Worm (Caenorhabditis elegans) whole organism, L2 larva: ENCODE results near the gene F40G9.6.

Experiments
- F13H6.1 ChIP-seq: sonication (generic microtip); optimal IDR thresholded peaks from 2 replicates; lab custom pipeline; 2016; ENCODE audit warnings: missing genetic modification characterization, missing compliant biosample characterization
- R02D3.7 ChIP-seq: fragments of 150-350 bp; optimal IDR thresholded peaks from 2 replicates; lab custom pipeline; 2014; ENCODE audit warnings: missing biosample characterization, missing genetic modification characterization
- ZK546.5 ChIP-seq: sonication (generic microtip); optimal IDR thresholded peaks from 2 replicates; lab custom pipeline; 2017; ENCODE audit warnings: missing biosample characterization, missing genetic modification characterization
- ama-1 ChIP-seq: fragments of 150-350 bp; optimal IDR thresholded peaks from 2 replicates; lab custom pipeline; 2018; ENCODE audit warnings: inconsistent platforms
- crh-2 ChIP-seq: sonication (generic microtip); optimal IDR thresholded peaks from 2 replicates; lab custom pipeline; 2017; ENCODE audit warnings: missing biosample characterization, missing genetic modification characterization

DNA sequence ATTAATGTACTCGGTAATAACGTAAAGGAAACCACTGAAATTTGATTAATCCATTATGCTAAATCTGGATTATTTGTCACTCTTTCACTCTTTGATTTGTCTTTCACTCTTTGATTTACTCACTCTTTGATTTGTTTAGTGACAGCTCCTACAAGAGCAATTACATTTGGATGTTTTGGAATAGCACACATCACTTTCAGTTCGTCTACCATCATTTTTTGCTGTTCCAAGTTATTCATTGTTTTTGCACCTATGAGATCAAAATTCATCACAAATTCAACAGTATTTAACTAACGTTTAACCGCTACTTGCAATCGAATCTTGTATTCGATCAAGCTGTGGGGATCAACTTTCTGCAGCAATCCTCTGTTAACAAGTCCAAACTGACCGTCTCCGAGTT, 30.2 kb upstream of the F40G9.6 start:
- no peak for TF ChIP-seq crh-2
- TF ChIP-seq ama-1 (lab: Kevin White, UChicago): no peak
- TF ChIP-seq F13H6.1 (tag; lab: Kevin White, UChicago): no peak
- no peak for TF ChIP-seq R02D3.7 (tag; lab: Kevin White, UChicago)
- no peak for TF ChIP-seq ZK546.5 (tag; lab: Kevin White, UChicago)
